Worm (Caenorhabditis elegans) whole organism, L4 larva: Measurements from ENCODE around the gene phy-4.

ENCODE experiments used
- ceh-28 ChIP-seq: fragments of 150-350 bp; optimal IDR thresholded peaks from 2 replicates; lab custom pipeline; 2014; ENCODE audit warnings: missing biosample characterization, missing genetic modification reagents, missing genetic modification characterization
- daf-12 ChIP-seq: fragments of 150-350 bp; optimal IDR thresholded peaks from 2 replicates; lab custom pipeline; 2014; ENCODE audit warnings: missing biosample characterization, missing genetic modification reagents, missing genetic modification characterization
- daf-16 ChIP-seq, 3 experiments: sonication (generic microtip); optimal IDR thresholded peaks; 2 replicates each; lab custom pipeline; 2016 to 2017; ENCODE audit warnings: missing genetic modification characterization in 3 of 3, missing genetic modification reagents in 3 of 3, mild to moderate bottlenecking in 2 of 3, missing compliant biosample characterization in 2 of 3, missing biosample characterization in 1 of 3, moderate library complexity in 1 of 3
- dmd-6 ChIP-seq: fragments of 200-800 bp; sonication (Bioruptor generic); IDR thresholded peaks from 2 replicates; pipeline ENCODE4 v1.3.6; 2022; ENCODE audit warnings: missing genetic modification reagents, missing genetic modification characterization, missing compliant biosample characterization
- dmd-8 ChIP-seq: fragments of 200-800 bp; sonication (Bioruptor generic); IDR thresholded peaks from 2 replicates; pipeline ENCODE4 v1.3.6; 2022; ENCODE audit warnings: missing genetic modification characterization, missing compliant biosample characterization
- dve-1 ChIP-seq: sonication (generic microtip); optimal IDR thresholded peaks from 2 replicates; lab custom pipeline; 2017; ENCODE audit warnings: antibody characterized with exemption, mild to moderate bottlenecking, missing genetic modification characterization, missing compliant biosample characterization; ENCODE audit not compliant: insufficient read depth
- hlh-30 ChIP-seq: sonication (generic microtip); optimal IDR thresholded peaks from 2 replicates; lab custom pipeline; 2017; ENCODE audit warnings: antibody characterized with exemption, mild to moderate bottlenecking, missing genetic modification characterization, missing compliant biosample characterization; ENCODE audit not compliant: insufficient read depth
- jun-1 ChIP-seq: fragments of 150-350 bp; optimal IDR thresholded peaks from 2 replicates; lab custom pipeline; 2014; ENCODE audit warnings: missing biosample characterization, missing genetic modification reagents, missing genetic modification characterization
- lin-38 ChIP-seq: fragments of 200-800 bp; sonication (Bioruptor generic); IDR thresholded peaks from 2 replicates; pipeline ENCODE4 v1.3.6; 2022; ENCODE audit warnings: missing genetic modification reagents, missing genetic modification characterization, missing compliant biosample characterization
- nhr-28 ChIP-seq: fragments of 150-350 bp; optimal IDR thresholded peaks from 2 replicates; lab custom pipeline; 2014; ENCODE audit warnings: missing biosample characterization, missing genetic modification characterization
- nhr-76 ChIP-seq: fragments of 150-350 bp; optimal IDR thresholded peaks from 2 replicates; lab custom pipeline; 2014; ENCODE audit warnings: missing biosample characterization, missing genetic modification characterization
- snpc-1.2 ChIP-seq: fragments of 200-800 bp; sonication (Bioruptor generic); IDR thresholded peaks from 2 replicates; pipeline ENCODE4 v1.3.6; 2022; ENCODE audit warnings: missing genetic modification reagents, missing genetic modification characterization, missing compliant biosample characterization
- unc-62 ChIP-seq, 3 experiments: fragments of 150-350 bp in 1 of 3; sonication (generic microtip); optimal IDR thresholded peaks in 2 of 3; peaks in 1 of 3; 1 replicate in 1 of 3; 2 replicates in 2 of 3; lab custom pipeline; 2014 to 2017; ENCODE audit warnings: missing biosample characterization in 3 of 3, missing genetic modification characterization in 3 of 3, missing genetic modification reagents in 3 of 3, missing genotype in 1 of 3
- zag-1 ChIP-seq: fragments of 150-350 bp; optimal IDR thresholded peaks from 2 replicates; lab custom pipeline; 2014; ENCODE audit warnings: missing biosample characterization, missing genetic modification characterization

Gene phy-4

DNA sequence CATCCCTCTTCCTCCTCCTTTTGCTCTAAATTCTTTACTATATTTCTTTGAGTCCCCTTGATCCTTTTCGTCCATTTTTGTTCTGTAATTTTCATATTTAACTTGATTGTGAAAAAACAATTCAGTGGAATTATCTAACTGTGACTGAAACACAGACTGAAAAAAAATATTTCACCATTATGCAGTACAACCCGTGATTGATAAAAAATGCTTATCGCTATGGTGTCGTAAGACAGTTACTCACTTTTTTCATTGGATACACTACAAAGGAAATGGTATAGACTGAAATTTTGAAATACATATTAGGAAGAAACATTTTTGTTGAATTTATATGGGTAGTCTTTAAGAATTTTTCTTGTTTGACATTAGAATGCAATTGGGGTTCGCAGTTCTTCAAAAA, 45.9 kb downstream of the phy-4 start, which contains the start of gene Y43F8B.23 (continued):
- TF ChIP-seq jun-1 (tag; lab: Kevin White, UChicago), result no peak
- no peak for TF ChIP-seq lin-38
- peak; percentile 91 for TF ChIP-seq nhr-28 (tag; lab: Kevin White, UChicago)
- TF ChIP-seq dve-1, result peak; percentile 61
- peak in 1 of 2 experiments; percentile 40 for TF ChIP-seq unc-62 (GFP tag; optimal IDR thresholded peaks at IDR 0.05 in 1 of 2; lab: Kevin White, UChicago)
- TF ChIP-seq unc-62 (tag; optimal IDR thresholded peaks at IDR 0.05; lab: Kevin White, UChicago), result no peak
- TF ChIP-seq daf-12, result no peak
- TF ChIP-seq nhr-76 (tag; lab: Kevin White, UChicago), result no peak
- no peak for TF ChIP-seq daf-16 (GFP tag; optimal IDR thresholded peaks at IDR 0.05; lab: Kevin White, UChicago)
- peak; percentile 11 for TF ChIP-seq daf-16 (tag; optimal IDR thresholded peaks at IDR 0.05; lab: Kevin White, UChicago)
- no peak for TF ChIP-seq snpc-1.2 (GFP tag; lab: Robert Waterston, UW)
- no peak for TF ChIP-seq dmd-8 (GFP tag; lab: Robert Waterston, UW)
- peak; percentile 27 for TF ChIP-seq hlh-30 (tag; lab: Kevin White, UChicago)
- TF ChIP-seq zag-1 (tag; lab: Kevin White, UChicago), result no peak
- peak; percentile 56 for TF ChIP-seq dmd-6

DNA sequence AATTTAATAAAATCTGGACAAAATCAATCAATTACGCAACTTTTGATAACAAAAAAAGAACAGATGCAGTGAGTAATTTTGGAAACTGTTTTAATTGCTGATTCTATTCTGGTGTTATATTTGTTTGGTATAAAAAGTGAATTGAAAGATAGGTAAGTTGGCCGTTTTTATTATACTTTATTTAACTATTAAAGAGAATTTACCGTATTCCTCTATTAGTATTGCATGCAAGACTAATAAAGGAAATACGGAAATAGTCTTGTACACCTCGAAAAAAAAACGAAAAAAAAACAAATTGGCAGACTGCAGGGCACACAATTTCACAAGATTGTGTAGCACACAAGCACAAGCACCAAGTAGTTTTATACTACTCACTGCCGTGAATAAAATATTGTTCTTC, 50.8 kb downstream of the phy-4 start, which contains the start of gene Y43F8B.25:
Gene Y43F8B.25 (plus strand): TSS at position 301 of the 400 bp plus-strand sequence.
- TF ChIP-seq daf-16 (GFP tag; optimal IDR thresholded peaks at IDR 0.05; lab: Kevin White, UChicago) (no peak), daf-16 (tag; optimal IDR thresholded peaks at IDR 0.05; lab: Kevin White, UChicago) (peak; percentile 2), ceh-28 (tag; lab: Kevin White, UChicago) (no peak)
